Fruit fly (Drosophila melanogaster) whole organism, embryonic: ENCODE measurements around the gene Gdh.

Experiments
- Aef1 ChIP-seq: fragments of 200-800 bp; sonication (Bioruptor generic); IDR thresholded peaks from 3 replicates; pipeline ENCODE4 v1.3.6; 2022; ENCODE audit warnings: missing biosample characterization, missing genetic modification characterization
- Asciz ChIP-seq: fragments of 200-800 bp; sonication (Bioruptor generic); optimal IDR thresholded peaks from 2 replicates; lab custom pipeline; 2017; ENCODE audit warnings: missing biosample characterization, mild to moderate bottlenecking, missing genetic modification characterization, missing genetic modification reagents
- CG10654 ChIP-seq: fragments of 200-800 bp; sonication (Bioruptor generic); optimal IDR thresholded peaks from 2 replicates; lab custom pipeline; 2016; ENCODE audit warnings: missing biosample characterization, missing genetic modification characterization
- CG11247 ChIP-seq: fragments of 200-800 bp; sonication (Bioruptor generic); IDR thresholded peaks from 2 replicates; pipeline ENCODE4 v1.3.6; 2022; ENCODE audit warnings: missing biosample characterization, missing genetic modification characterization
- CG11398 ChIP-seq: fragments of 200-800 bp; sonication (Bioruptor generic); optimal IDR thresholded peaks from 2 replicates; lab custom pipeline; 2016; ENCODE audit warnings: missing biosample characterization, missing genetic modification characterization
- CG13894 ChIP-seq: fragments of 200-800 bp; sonication (Bioruptor generic); optimal IDR thresholded peaks from 3 replicates; lab custom pipeline; 2018; ENCODE audit warnings: missing biosample characterization, mild to moderate bottlenecking, missing genetic modification characterization, moderate library complexity
- CG15011 ChIP-seq: fragments of 200-800 bp; sonication (Bioruptor generic); optimal IDR thresholded peaks from 3 replicates; lab custom pipeline; 2018; ENCODE audit warnings: missing biosample characterization, mild to moderate bottlenecking, missing genetic modification characterization
- CG15073 ChIP-seq: fragments of 200-800 bp; sonication (Bioruptor generic); optimal IDR thresholded peaks from 2 replicates; lab custom pipeline; 2016; ENCODE audit warnings: missing biosample characterization, missing genetic modification characterization
- CG15696 ChIP-seq: fragments of 200-800 bp; sonication (Bioruptor generic); optimal IDR thresholded peaks from 2 replicates; lab custom pipeline; 2019; ENCODE audit warnings: missing biosample characterization, mild to moderate bottlenecking, missing genetic modification characterization, moderate library complexity
- CG17328 ChIP-seq: fragments of 200-800 bp; sonication (Bioruptor generic); IDR thresholded peaks from 2 replicates; pipeline ENCODE4 v1.3.6; 2022; ENCODE audit warnings: missing biosample characterization, missing genetic modification characterization
- CG17385 ChIP-seq: fragments of 200-800 bp; sonication (Bioruptor generic); optimal IDR thresholded peaks from 3 replicates; lab custom pipeline; 2018; ENCODE audit warnings: missing biosample characterization, mild to moderate bottlenecking, missing genetic modification characterization
- CG2199 ChIP-seq: fragments of 200-800 bp; sonication (Bioruptor generic); IDR thresholded peaks from 3 replicates; pipeline ENCODE4 v1.3.6; 2022; ENCODE audit warnings: missing biosample characterization, missing genetic modification characterization
- CG2889 ChIP-seq: fragments of 200-800 bp; sonication (Bioruptor generic); IDR thresholded peaks from 3 replicates; pipeline ENCODE4 v1.3.6; 2022; ENCODE audit warnings: missing biosample characterization, missing genetic modification characterization
- CG32767 ChIP-seq: fragments of 200-800 bp; sonication (Bioruptor generic); IDR thresholded peaks from 2 replicates; pipeline ENCODE4 v1.3.6; 2022; ENCODE audit warnings: missing biosample characterization, missing genetic modification characterization
- CG3407 ChIP-seq: fragments of 200-800 bp; sonication (Bioruptor generic); optimal IDR thresholded peaks from 2 replicates; lab custom pipeline; 2018; ENCODE audit warnings: missing biosample characterization, mild to moderate bottlenecking, missing genetic modification characterization
- CG34422 ChIP-seq: fragments of 200-800 bp; sonication (Bioruptor generic); IDR thresholded peaks from 3 replicates; pipeline ENCODE4 v1.3.6; 2022; ENCODE audit warnings: missing biosample characterization, missing genetic modification characterization
- CG4282 ChIP-seq: fragments of 200-800 bp; sonication (Bioruptor generic); optimal IDR thresholded peaks from 2 replicates; lab custom pipeline; 2016; ENCODE audit warnings: missing biosample characterization, missing genetic modification characterization
- CG6813 ChIP-seq: fragments of 200-800 bp; sonication (Bioruptor generic); optimal IDR thresholded peaks from 2 replicates; lab custom pipeline; 2017; ENCODE audit warnings: missing biosample characterization, missing genetic modification characterization, mild to moderate bottlenecking, moderate library complexity, missing genetic modification reagents
- CG7928 ChIP-seq: fragments of 200-800 bp; sonication (Bioruptor generic); optimal IDR thresholded peaks from 2 replicates; lab custom pipeline; 2017; ENCODE audit warnings: missing biosample characterization, mild to moderate bottlenecking, missing genetic modification characterization
- CG8281 ChIP-seq: fragments of 200-800 bp; sonication (Bioruptor generic); optimal IDR thresholded peaks from 2 replicates; lab custom pipeline; 2018; ENCODE audit warnings: missing biosample characterization, mild to moderate bottlenecking, missing genetic modification characterization, moderate library complexity
- CG9876 ChIP-seq: fragments of 200-800 bp; sonication (Bioruptor generic); optimal IDR thresholded peaks from 2 replicates; lab custom pipeline; 2016; ENCODE audit warnings: missing biosample characterization, missing genetic modification characterization
- CG9932 ChIP-seq: fragments of 200-800 bp; sonication (Bioruptor generic); IDR thresholded peaks from 2 replicates; pipeline ENCODE4 v1.3.6; 2022; ENCODE audit warnings: missing biosample characterization, missing genetic modification characterization
- CTCF ChIP-seq: fragments of 200-800 bp; sonication (Bioruptor generic); optimal IDR thresholded peaks from 2 replicates; lab custom pipeline; 2017; ENCODE audit warnings: missing biosample characterization, mild to moderate bottlenecking, missing genetic modification characterization, moderate library complexity
- CrebB ChIP-seq: fragments of 200-800 bp; sonication (Bioruptor generic); optimal IDR thresholded peaks from 3 replicates; lab custom pipeline; 2018; ENCODE audit warnings: missing biosample characterization, mild to moderate bottlenecking, missing genetic modification characterization
- Dek ChIP-seq: fragments of 200-800 bp; sonication (Bioruptor generic); optimal IDR thresholded peaks from 3 replicates; lab custom pipeline; 2019; ENCODE audit warnings: missing biosample characterization, mild to moderate bottlenecking, missing genetic modification characterization, moderate library complexity
- Dip3 ChIP-seq: fragments of 200-800 bp; sonication (Bioruptor generic); optimal IDR thresholded peaks from 3 replicates; lab custom pipeline; 2016; ENCODE audit warnings: missing biosample characterization, missing genetic modification characterization
- ERR ChIP-seq: fragments of 200-800 bp; sonication (Bioruptor generic); optimal IDR thresholded peaks from 2 replicates; lab custom pipeline; 2016; ENCODE audit warnings: missing biosample characterization, missing genetic modification characterization
- Ets65A ChIP-seq: fragments of 200-800 bp; sonication (Bioruptor generic); peaks from one replicate; lab custom pipeline; 2016; ENCODE audit warnings: missing biosample characterization, missing genetic modification characterization
- HLH4C ChIP-seq: fragments of 200-800 bp; sonication (Bioruptor generic); IDR thresholded peaks from 3 replicates; pipeline ENCODE4 v1.3.6; 2022; ENCODE audit warnings: missing biosample characterization, missing genetic modification characterization; ENCODE audit not compliant: partially characterized antibody
- Jarid2 ChIP-seq: fragments of 200-800 bp; sonication (Bioruptor generic); optimal IDR thresholded peaks from 3 replicates; lab custom pipeline; 2017; ENCODE audit warnings: mild to moderate bottlenecking, missing biosample characterization, missing genetic modification reagents, missing genetic modification characterization
- NC2β ChIP-seq: fragments of 200-800 bp; sonication (Bioruptor generic); optimal IDR thresholded peaks from 2 replicates; lab custom pipeline; 2016; ENCODE audit warnings: missing biosample characterization, missing genetic modification characterization
- NfI ChIP-seq: fragments of 200-800 bp; sonication (Bioruptor generic); optimal IDR thresholded peaks from 3 replicates; lab custom pipeline; 2018; ENCODE audit warnings: missing biosample characterization, mild to moderate bottlenecking, missing genetic modification characterization, moderate library complexity
- Ptx1 ChIP-seq: fragments of 200-800 bp; sonication (Bioruptor generic); IDR thresholded peaks from 2 replicates; pipeline ENCODE4 v1.3.6; 2022; ENCODE audit warnings: missing biosample characterization, missing genetic modification characterization
- Rfx ChIP-seq: fragments of 200-800 bp; sonication (Bioruptor generic); IDR thresholded peaks from 2 replicates; pipeline ENCODE4 v1.3.6; 2022; ENCODE audit warnings: missing biosample characterization, missing genetic modification characterization
- Sox100B ChIP-seq: fragments of 200-800 bp; sonication (Bioruptor generic); optimal IDR thresholded peaks from 3 replicates; lab custom pipeline; 2018; ENCODE audit warnings: missing biosample characterization, mild to moderate bottlenecking, missing genetic modification characterization
- TFAM ChIP-seq: fragments of 200-800 bp; sonication (Bioruptor generic); optimal IDR thresholded peaks from 2 replicates; lab custom pipeline; 2017; ENCODE audit warnings: missing biosample characterization, missing genetic modification characterization, inconsistent platforms
- Trl ChIP-seq, 3 experiments: fragments of >200 bp in 2 of 3; fragments of 200-800 bp in 1 of 3; sonication (Bioruptor generic) in 1 of 3; optimal IDR thresholded peaks; 2 replicates in 1 of 3; 3 replicates in 2 of 3; lab custom pipeline; 2016 to 2017; ENCODE audit warnings: missing biosample characterization in 1 of 3, missing genetic modification characterization in 1 of 3
- az2 ChIP-seq: fragments of 200-800 bp; sonication (Bioruptor generic); optimal IDR thresholded peaks from 3 replicates; lab custom pipeline; 2016; ENCODE audit warnings: missing biosample characterization, missing genetic modification characterization
- br ChIP-seq: fragments of >200 bp; optimal IDR thresholded peaks from 2 replicates; lab custom pipeline; 2017
- bsh ChIP-seq, 2 experiments: fragments of 200-800 bp; sonication (Bioruptor generic); optimal IDR thresholded peaks; 2 replicates each; lab custom pipeline; 2017 to 2018; ENCODE audit warnings: mild to moderate bottlenecking in 2 of 2, missing biosample characterization in 2 of 2, missing genetic modification characterization in 2 of 2, moderate library complexity in 1 of 2
- cg ChIP-seq: fragments of 200-800 bp; sonication (Bioruptor generic); optimal IDR thresholded peaks from 3 replicates; lab custom pipeline; 2019; ENCODE audit warnings: missing biosample characterization, mild to moderate bottlenecking, missing genetic modification characterization, moderate library complexity
- her ChIP-seq: fragments of 200-800 bp; sonication (Bioruptor generic); optimal IDR thresholded peaks from 2 replicates; lab custom pipeline; 2016; ENCODE audit warnings: missing biosample characterization, missing genetic modification characterization
- hth ChIP-seq: fragments of >200 bp; optimal IDR thresholded peaks from 2 replicates; lab custom pipeline; 2017; ENCODE audit warnings: inconsistent platforms
- insv ChIP-seq, 2 experiments: fragments of 200-800 bp; sonication (Bioruptor generic); optimal IDR thresholded peaks; 3 replicates each; lab custom pipeline; 2016 to 2018; ENCODE audit warnings: missing biosample characterization in 2 of 2, missing genetic modification characterization in 2 of 2
- klu ChIP-seq: fragments of 200-800 bp; sonication (Bioruptor generic); IDR thresholded peaks from 2 replicates; pipeline ENCODE4 v1.3.6; 2022; ENCODE audit warnings: missing biosample characterization, missing genetic modification characterization
- mirr ChIP-seq: fragments of 200-800 bp; sonication (Bioruptor generic); optimal IDR thresholded peaks from 3 replicates; lab custom pipeline; 2018; ENCODE audit warnings: missing biosample characterization, mild to moderate bottlenecking, missing genetic modification characterization
- pfk ChIP-seq: fragments of 200-800 bp; sonication (Bioruptor generic); optimal IDR thresholded peaks from 2 replicates; lab custom pipeline; 2018; ENCODE audit warnings: missing biosample characterization, mild to moderate bottlenecking, missing genetic modification characterization, moderate library complexity
- pnt ChIP-seq: fragments of 200-800 bp; sonication (Bioruptor generic); optimal IDR thresholded peaks from 3 replicates; lab custom pipeline; 2016; ENCODE audit warnings: missing biosample characterization, missing genetic modification characterization
- sima ChIP-seq: fragments of 200-800 bp; sonication (Bioruptor generic); optimal IDR thresholded peaks from 2 replicates; lab custom pipeline; 2016; ENCODE audit warnings: missing biosample characterization, missing genetic modification characterization
- slbo ChIP-seq: fragments of 200-800 bp; sonication (Bioruptor generic); IDR thresholded peaks from 2 replicates; pipeline ENCODE4 v1.3.6; 2022; ENCODE audit warnings: missing biosample characterization, missing genetic modification characterization
- tin ChIP-seq: fragments of 200-800 bp; sonication (Bioruptor generic); optimal IDR thresholded peaks from 3 replicates; lab custom pipeline; 2016; ENCODE audit warnings: missing biosample characterization, missing genetic modification characterization
- wdn ChIP-seq: fragments of 200-800 bp; sonication (Bioruptor generic); IDR thresholded peaks from 2 replicates; pipeline ENCODE4 v1.3.6; 2022; ENCODE audit warnings: missing biosample characterization, missing genetic modification characterization
- wek ChIP-seq: fragments of 200-800 bp; sonication (Bioruptor generic); optimal IDR thresholded peaks from 3 replicates; lab custom pipeline; 2018; ENCODE audit warnings: missing biosample characterization, mild to moderate bottlenecking, missing genetic modification characterization, moderate library complexity

The Gdh gene

dm6 chr3R:23927429-23927828 is 15.5 kb downstream of the Gdh start, which contains the start of gene CG13601 (continued):
- peak in 1 of 2 experiments; percentile 18 for TF ChIP-seq bsh (GFP tag; optimal IDR thresholded peaks at IDR 0.05; lab: Kevin White, UChicago)
- no peak for TF ChIP-seq CG17385 (GFP tag; lab: Kevin White, UChicago)
- no peak for TF ChIP-seq pnt (GFP tag; lab: Kevin White, UChicago)
- TF ChIP-seq CTCF (GFP tag; lab: Kevin White, UChicago) = peak; percentile 25
- no peak for TF ChIP-seq Jarid2 (GFP tag; lab: Kevin White, UChicago)
- no peak for TF ChIP-seq CG17328 (GFP tag; lab: Robert Waterston, UW)
- no peak for TF ChIP-seq mirr (GFP tag; lab: Kevin White, UChicago)
- no peak for TF ChIP-seq Sox100B (GFP tag; lab: Kevin White, UChicago)
- no peak for TF ChIP-seq CrebB (tag; lab: Kevin White, UChicago)
- no peak for TF ChIP-seq CG6813 (GFP tag; lab: Kevin White, UChicago)
- no peak for TF ChIP-seq wek (GFP tag; lab: Kevin White, UChicago)
- no peak for TF ChIP-seq CG2889
- TF ChIP-seq CG9876 (GFP tag; lab: Kevin White, UChicago) = no peak
- no peak for TF ChIP-seq CG3407 (GFP tag; lab: Kevin White, UChicago)
- TF ChIP-seq wdn = no peak
- TF ChIP-seq ERR (GFP tag; lab: Kevin White, UChicago) = no peak
- TF ChIP-seq az2 (GFP tag; lab: Kevin White, UChicago) = peak; percentile 34
- peak; percentile 72 for TF ChIP-seq Ets65A
- TF ChIP-seq insv (GFP tag; optimal IDR thresholded peaks at IDR 0.05; lab: Kevin White, UChicago) = no peak
- no peak for TF ChIP-seq Asciz
- TF ChIP-seq CG15011 (GFP tag; lab: Kevin White, UChicago) = no peak
- no peak for TF ChIP-seq CG15696 (tag; lab: Kevin White, UChicago)
- TF ChIP-seq Dek (tag; lab: Kevin White, UChicago) = peak; percentile 18
- no peak for TF ChIP-seq CG4282
- TF ChIP-seq br (lab: Kevin White, UChicago) = no peak
- no peak for TF ChIP-seq cg (GFP tag; lab: Kevin White, UChicago)
- no peak for TF ChIP-seq CG15073 (GFP tag; lab: Kevin White, UChicago)
- peak; percentile 36 for TF ChIP-seq NfI (GFP tag; lab: Kevin White, UChicago)
- peak; percentile 52 for TF ChIP-seq CG11247
- TF ChIP-seq CG9932 = peak; percentile 73
- peak; percentile 59; the same call in 2 of the 3 replicates for TF ChIP-seq HLH4C (GFP tag; lab: Robert Waterston, UW)
- TF ChIP-seq pfk (GFP tag; lab: Kevin White, UChicago) = no peak
- 0 out of 2 replicates have a peak, but pooled peaks have one; percentile 37 for TF ChIP-seq Ptx1 (GFP tag; lab: Robert Waterston, UW)
- TF ChIP-seq NC2β (GFP tag; lab: Kevin White, UChicago) = no peak
- no peak for TF ChIP-seq CG32767 (GFP tag; lab: Robert Waterston, UW)
- TF ChIP-seq CG7928 = peak; percentile 54
- no peak for TF ChIP-seq klu (GFP tag; lab: Robert Waterston, UW)
- TF ChIP-seq Rfx (GFP tag; lab: Robert Waterston, UW) = peak; percentile 75
- peak; percentile 77 for TF ChIP-seq slbo
- TF ChIP-seq CG11398 (GFP tag; lab: Kevin White, UChicago) = no peak
- no peak for TF ChIP-seq CG10654 (GFP tag; lab: Kevin White, UChicago)
- no peak for TF ChIP-seq sima (GFP tag; lab: Kevin White, UChicago)
- no peak for TF ChIP-seq CG8281
- TF ChIP-seq Aef1 (GFP tag; lab: Robert Waterston, UW) = 0 out of 3 replicates have a peak, but pooled peaks have one; percentile 42
- no peak for TF ChIP-seq tin (GFP tag; lab: Kevin White, UChicago)
- TF ChIP-seq CG34422 (GFP tag; lab: Robert Waterston, UW) = peak; percentile 49; the same call in 1 of the 3 replicates
- no peak for TF ChIP-seq hth (lab: Kevin White, UChicago)
- no peak for TF ChIP-seq CG2199 (GFP tag; lab: Robert Waterston, UW)
- TF ChIP-seq Trl (optimal IDR thresholded peaks at IDR 0.05; lab: Kevin White, UChicago) = no peak
- no peak for TF ChIP-seq Trl (GFP tag; optimal IDR thresholded peaks at IDR 0.05; lab: Kevin White, UChicago)
- TF ChIP-seq TFAM (GFP tag; lab: Kevin White, UChicago) = no peak
- TF ChIP-seq CG13894 (tag; lab: Kevin White, UChicago) = peak; percentile 45
- TF ChIP-seq Dip3 = no peak
- no peak for TF ChIP-seq her (GFP tag; lab: Kevin White, UChicago)
